Worm (Caenorhabditis elegans) whole organism, late embryonic: ENCODE data around the gene F13E9.13.
A peak's percentile ranks its signal among the peaks of the same experiment; 100 is the strongest.

Source experiments
- C38D4.7 ChIP-seq: fragments of 200-800 bp; sonication (Bioruptor generic); optimal IDR thresholded peaks from 2 replicates; lab custom pipeline; 2018; ENCODE audit warnings: mild to moderate bottlenecking, missing genetic modification characterization, moderate library complexity, missing compliant biosample characterization
- K02D7.2 ChIP-seq: sonication (generic microtip); optimal IDR thresholded peaks from 2 replicates; lab custom pipeline; 2017; ENCODE audit warnings: mild to moderate bottlenecking, missing genetic modification characterization, missing compliant biosample characterization
- ceh-14 ChIP-seq: sonication (generic microtip); optimal IDR thresholded peaks from 2 replicates; lab custom pipeline; 2016; ENCODE audit warnings: missing genotype, missing genetic modification characterization, missing compliant biosample characterization
- ceh-18 ChIP-seq: sonication (generic microtip); optimal IDR thresholded peaks from 2 replicates; lab custom pipeline; 2016; ENCODE audit warnings: missing genetic modification characterization, missing compliant biosample characterization
- ceh-2 ChIP-seq: sonication (generic microtip); optimal IDR thresholded peaks from 2 replicates; lab custom pipeline; 2016; ENCODE audit warnings: missing genotype, missing genetic modification characterization, missing compliant biosample characterization
- ceh-30 ChIP-seq: fragments of 150-350 bp; optimal IDR thresholded peaks from 2 replicates; lab custom pipeline; 2014; ENCODE audit warnings: missing biosample characterization, missing genetic modification characterization
- ceh-45 ChIP-seq: fragments of 200-800 bp; sonication (Bioruptor generic); IDR thresholded peaks from 2 replicates; pipeline ENCODE4 v1.3.6; 2022; ENCODE audit warnings: missing genetic modification reagents, missing genetic modification characterization, missing compliant biosample characterization
- ceh-48 ChIP-seq: sonication (generic microtip); optimal IDR thresholded peaks from 2 replicates; lab custom pipeline; 2016; ENCODE audit warnings: missing genetic modification characterization, inconsistent platforms, missing compliant biosample characterization
- che-1 ChIP-seq: sonication (generic microtip); optimal IDR thresholded peaks from 2 replicates; lab custom pipeline; 2016; ENCODE audit warnings: mild to moderate bottlenecking, missing genetic modification characterization, missing compliant biosample characterization
- dve-1 ChIP-seq: sonication (generic microtip); optimal IDR thresholded peaks from 2 replicates; lab custom pipeline; 2017; ENCODE audit warnings: antibody characterized with exemption, mild to moderate bottlenecking, missing genetic modification characterization, missing compliant biosample characterization
- ets-4 ChIP-seq: sonication (generic microtip); optimal IDR thresholded peaks from 2 replicates; lab custom pipeline; 2016; ENCODE audit warnings: missing genetic modification characterization, missing compliant biosample characterization
- fkh-10 ChIP-seq: fragments of 150-350 bp; optimal IDR thresholded peaks from 2 replicates; lab custom pipeline; 2014; ENCODE audit warnings: missing biosample characterization, missing genetic modification reagents, missing genetic modification characterization
- fkh-6 ChIP-seq: sonication (generic microtip); optimal IDR thresholded peaks from 2 replicates; lab custom pipeline; 2016; ENCODE audit warnings: missing genetic modification characterization, missing compliant biosample characterization
- gmeb-2 ChIP-seq: sonication (generic microtip); optimal IDR thresholded peaks from 2 replicates; lab custom pipeline; 2016; ENCODE audit warnings: missing genetic modification characterization, inconsistent platforms, missing compliant biosample characterization
- hlh-13 ChIP-seq: fragments of 200-800 bp; sonication (Bioruptor generic); optimal IDR thresholded peaks from 2 replicates; lab custom pipeline; 2018; ENCODE audit warnings: mild to moderate bottlenecking, missing genetic modification characterization, missing compliant biosample characterization
- hlh-6 ChIP-seq: sonication (generic microtip); optimal IDR thresholded peaks from 2 replicates; lab custom pipeline; 2016; ENCODE audit warnings: missing genotype, missing genetic modification characterization, missing compliant biosample characterization
- hlh-8 ChIP-seq: sonication (generic microtip); optimal IDR thresholded peaks from 2 replicates; lab custom pipeline; 2016; ENCODE audit warnings: missing genotype, missing genetic modification characterization, missing compliant biosample characterization
- lim-6 ChIP-seq: sonication (generic microtip); optimal IDR thresholded peaks from 2 replicates; lab custom pipeline; 2016; ENCODE audit warnings: missing genetic modification characterization, missing compliant biosample characterization
- madf-2 ChIP-seq: sonication (generic microtip); optimal IDR thresholded peaks from 2 replicates; lab custom pipeline; 2017; ENCODE audit warnings: missing genetic modification characterization, missing compliant biosample characterization
- nfya-1 ChIP-seq: sonication (generic microtip); optimal IDR thresholded peaks from 2 replicates; lab custom pipeline; 2017; ENCODE audit warnings: missing genetic modification characterization, mild to moderate bottlenecking, missing compliant biosample characterization, antibody characterized with exemption, moderate library complexity
- nhr-11 ChIP-seq: fragments of 150-350 bp; optimal IDR thresholded peaks from 2 replicates; lab custom pipeline; 2014; ENCODE audit warnings: missing biosample characterization, missing genetic modification characterization
- pag-3 ChIP-seq: sonication (generic microtip); optimal IDR thresholded peaks from 2 replicates; lab custom pipeline; 2016; ENCODE audit warnings: missing compliant biosample characterization, missing genetic modification characterization, borderline replicate concordance
- pat-9 ChIP-seq: fragments of 200-800 bp; sonication (Bioruptor generic); optimal IDR thresholded peaks from 2 replicates; lab custom pipeline; 2018; ENCODE audit warnings: mild to moderate bottlenecking, missing genetic modification characterization, moderate library complexity, missing compliant biosample characterization
- pha-2 ChIP-seq: sonication (generic microtip); optimal IDR thresholded peaks from 2 replicates; lab custom pipeline; 2017; ENCODE audit warnings: mild to moderate bottlenecking, missing genetic modification characterization, missing compliant biosample characterization
- pros-1 ChIP-seq: fragments of 150-350 bp; optimal IDR thresholded peaks from 2 replicates; lab custom pipeline; 2014; ENCODE audit warnings: missing biosample characterization, missing genetic modification reagents, missing genetic modification characterization
- rnt-1 ChIP-seq: sonication (generic microtip); optimal IDR thresholded peaks from 2 replicates; lab custom pipeline; 2016; ENCODE audit warnings: missing genetic modification characterization, missing compliant biosample characterization
- sdc-2 ChIP-seq: sonication (generic microtip); optimal IDR thresholded peaks from 2 replicates; lab custom pipeline; 2016; ENCODE audit warnings: missing genotype, missing genetic modification characterization, missing compliant biosample characterization
- sox-2 ChIP-seq: fragments of 200-800 bp; sonication (Bioruptor generic); IDR thresholded peaks from 2 replicates; pipeline ENCODE4 v1.3.6; 2022; ENCODE audit warnings: missing genetic modification reagents, missing genetic modification characterization, missing compliant biosample characterization
- ttx-3 ChIP-seq: sonication (generic microtip); optimal IDR thresholded peaks from 2 replicates; lab custom pipeline; 2016; ENCODE audit warnings: missing genetic modification reagents, missing genetic modification characterization, missing compliant biosample characterization
- unc-42 ChIP-seq: sonication (generic microtip); optimal IDR thresholded peaks from 2 replicates; lab custom pipeline; 2016; ENCODE audit warnings: missing genotype, missing genetic modification characterization, missing compliant biosample characterization
- unc-55 ChIP-seq: sonication (generic microtip); optimal IDR thresholded peaks from 2 replicates; lab custom pipeline; 2017; ENCODE audit warnings: missing biosample characterization, missing genetic modification reagents, missing genetic modification characterization
- unc-86 ChIP-seq: sonication (generic microtip); optimal IDR thresholded peaks from 2 replicates; lab custom pipeline; 2016; ENCODE audit warnings: missing genetic modification characterization, missing compliant biosample characterization
- ztf-16 ChIP-seq: sonication (generic microtip); optimal IDR thresholded peaks from 2 replicates; lab custom pipeline; 2017; ENCODE audit warnings: missing genetic modification characterization, missing compliant biosample characterization

Gene F13E9.13

DNA sequence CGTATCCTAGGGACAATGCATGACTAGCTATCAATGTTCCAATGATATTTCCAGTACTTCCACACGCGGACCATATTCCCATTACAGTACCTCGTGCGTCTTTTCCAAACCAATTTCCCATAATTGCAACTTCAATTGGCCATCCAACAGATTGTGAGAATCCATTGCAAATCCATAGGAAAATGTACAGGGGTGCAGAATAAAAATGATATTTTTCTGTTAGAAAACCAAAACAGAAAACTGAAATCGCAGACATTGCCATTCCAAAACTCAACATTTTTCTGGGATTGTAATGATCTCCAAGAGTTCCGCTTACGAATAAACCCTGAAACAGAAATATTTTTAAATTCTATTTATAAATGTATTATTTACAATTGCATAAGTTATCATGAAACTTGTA lies 30.2 kb upstream of the F13E9.13 start:
- TF ChIP-seq K02D7.2 (no peak), madf-2 (tag; lab: Kevin White, UChicago) (no peak), pag-3 (tag; lab: Kevin White, UChicago) (no peak), pros-1 (tag; lab: Kevin White, UChicago) (no peak), ttx-3 (tag; lab: Kevin White, UChicago) (no peak)

DNA sequence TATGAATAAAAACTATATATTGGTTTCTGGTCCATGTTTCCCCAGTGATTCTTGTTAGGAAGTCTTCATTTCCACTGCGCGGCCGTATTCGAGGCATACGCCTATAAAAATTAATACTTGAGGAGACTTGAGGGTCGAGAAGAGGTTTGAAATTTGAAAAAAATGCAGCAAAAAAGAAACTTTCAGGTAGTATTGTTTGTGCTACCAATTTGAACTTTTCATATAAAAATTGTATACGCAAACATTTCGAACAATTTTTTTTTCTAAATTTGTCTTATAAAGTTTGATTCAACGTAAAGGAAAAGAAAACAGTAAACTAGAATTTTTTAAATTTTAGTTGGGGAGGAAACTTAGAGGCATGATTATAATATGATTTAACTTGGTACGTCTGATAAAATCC lies 29.5 kb upstream of the F13E9.13 start, which contains the start of gene T11G6.4:
Gene T11G6.4, minus strand, starts transcription at position 101 of the 400 bp plus-strand sequence.
- no peak for TF ChIP-seq unc-42 (tag; lab: Kevin White, UChicago)
- TF ChIP-seq nhr-11 (tag; lab: Kevin White, UChicago), result no peak

DNA sequence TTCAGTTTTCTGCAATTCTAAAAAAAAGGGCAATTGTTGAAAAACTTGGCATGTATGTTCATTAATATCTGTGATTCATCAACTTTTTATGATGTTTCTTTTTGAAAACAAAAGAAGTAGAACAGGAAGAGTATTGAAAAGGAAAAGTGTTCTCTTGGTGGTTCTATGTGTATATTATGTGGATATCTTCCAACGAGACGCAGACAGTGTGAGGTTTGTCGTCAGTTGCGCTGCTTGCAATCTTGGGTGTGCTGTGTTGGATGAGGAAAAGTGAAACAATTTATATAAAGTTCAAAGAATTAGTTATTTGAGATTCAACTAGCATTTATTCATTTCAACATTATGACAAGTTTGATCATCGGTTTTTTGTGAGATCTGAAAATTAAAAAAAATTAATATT lies 28.9 kb upstream of the F13E9.13 start:
- TF ChIP-seq ceh-14 (tag; lab: Kevin White, UChicago) (no peak), unc-86 (tag; lab: Kevin White, UChicago) (no peak), rnt-1 (tag; lab: Kevin White, UChicago) (no peak), ceh-18 (tag; lab: Kevin White, UChicago) (no peak), sox-2 (GFP tag; lab: Robert Waterston, UW) (no peak), che-1 (tag; lab: Kevin White, UChicago) (no peak), unc-55 (GFP tag; lab: Kevin White, UChicago) (no peak), sdc-2 (tag; lab: Kevin White, UChicago) (no peak), pat-9 (tag; lab: Kevin White, UChicago) (no peak), ceh-2 (tag; lab: Kevin White, UChicago) (no peak), ets-4 (tag; lab: Kevin White, UChicago) (no peak), hlh-6 (no peak), ttx-3 (tag; lab: Kevin White, UChicago) (no peak), hlh-8 (no peak), ceh-30 (tag; lab: Kevin White, UChicago) (no peak), ceh-48 (no peak)

DNA sequence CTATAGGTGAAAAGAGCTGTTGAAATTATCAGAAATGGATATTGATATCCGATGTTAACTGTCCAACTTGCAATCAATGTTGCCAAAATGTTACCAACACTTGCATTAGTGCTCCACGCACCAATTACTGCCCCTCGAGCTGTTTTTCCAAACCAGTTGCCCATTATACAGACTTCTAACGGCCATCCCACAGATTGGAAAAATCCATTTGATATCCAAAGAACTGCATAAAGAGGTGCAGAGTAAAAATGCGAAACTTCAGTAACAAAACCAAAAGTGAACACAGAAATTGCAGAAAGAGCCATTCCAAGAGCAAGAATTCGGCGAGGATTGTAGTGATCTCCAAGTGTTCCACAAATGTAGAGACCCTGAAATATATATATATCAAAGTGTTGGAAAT lies 27.3 kb upstream of the F13E9.13 start:
- TF ChIP-seq ceh-48, result no peak
- no peak for TF ChIP-seq ttx-3 (tag; lab: Kevin White, UChicago)
- TF ChIP-seq fkh-6, result no peak
- TF ChIP-seq, all 69 proteins: peak for 0

DNA sequence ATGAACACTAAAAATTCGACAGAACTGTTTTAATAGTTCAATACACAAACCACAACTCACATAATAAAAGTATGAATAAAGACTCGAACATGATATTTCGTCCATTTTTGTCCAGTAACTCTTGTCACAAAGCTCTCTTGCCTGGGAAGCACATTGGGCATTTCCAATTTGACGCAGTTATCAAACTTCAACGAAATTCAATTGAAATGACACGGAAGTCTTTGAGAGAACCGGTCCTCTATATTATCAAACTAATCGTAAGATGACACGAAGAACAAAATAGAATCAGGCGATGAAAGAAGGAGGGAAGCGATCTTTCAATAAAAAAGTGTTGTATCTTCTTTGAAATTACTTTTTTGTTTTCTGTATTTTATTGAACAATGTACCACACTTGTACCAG lies 26.3 kb upstream of the F13E9.13 start, which contains the start of gene T11G6.3:
Gene T11G6.3, minus strand, starts transcription at position 189 of the 400 bp plus-strand sequence.
- no peak for TF ChIP-seq fkh-10 (GFP tag; lab: Kevin White, UChicago)
- TF ChIP-seq ceh-45, result no peak
- no peak for TF ChIP-seq C38D4.7
- no peak for TF ChIP-seq hlh-13 (GFP tag; lab: Kevin White, UChicago)
- no peak for TF ChIP-seq pat-9 (tag; lab: Kevin White, UChicago)
- TF ChIP-seq pha-2 (tag; lab: Kevin White, UChicago), result no peak
- TF ChIP-seq dve-1 (tag; lab: Kevin White, UChicago), result no peak
- TF ChIP-seq unc-86 (tag; lab: Kevin White, UChicago), result no peak

DNA sequence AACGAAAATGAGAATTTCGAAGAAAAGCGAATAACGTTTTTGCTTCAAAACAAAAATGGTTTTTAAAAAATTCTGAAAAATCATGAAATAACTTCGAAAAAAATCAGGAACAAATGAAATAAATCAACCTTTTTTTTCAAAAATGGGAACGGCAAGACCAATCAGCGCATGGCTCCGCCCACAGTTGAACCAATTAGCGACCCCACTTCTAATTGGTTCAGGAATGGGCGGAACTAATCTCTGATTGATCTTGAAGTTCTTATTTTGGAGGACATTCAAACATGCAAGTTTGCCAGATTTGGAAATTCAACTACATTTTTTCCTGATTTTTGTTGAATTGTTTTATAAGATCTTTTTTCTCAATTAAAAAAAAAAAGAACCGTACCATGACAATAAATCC lies 25.4 kb upstream of the F13E9.13 start:
- TF ChIP-seq hlh-6 (no peak), ztf-16 (tag; lab: Kevin White, UChicago) (no peak), lim-6 (tag; lab: Kevin White, UChicago) (no peak), gmeb-2 (no peak), rnt-1 (tag; lab: Kevin White, UChicago) (no peak), nfya-1 (tag; lab: Kevin White, UChicago) (peak; percentile 30)
